Worm (Caenorhabditis elegans) whole organism, L4 larva: ENCODE results near the gene ZK218.4.

ENCODE experiments used
- lir-3 ChIP-seq: sonication (generic microtip); optimal IDR thresholded peaks from 2 replicates; lab custom pipeline; 2016; ENCODE audit warnings: mild to moderate bottlenecking, missing genetic modification characterization, missing compliant biosample characterization
- nhr-11 ChIP-seq: fragments of 150-350 bp; optimal IDR thresholded peaks from 2 replicates; lab custom pipeline; 2014; ENCODE audit warnings: missing biosample characterization, missing genetic modification characterization
- nhr-77 ChIP-seq: fragments of 150-350 bp; optimal IDR thresholded peaks from 2 replicates; lab custom pipeline; 2014; ENCODE audit warnings: missing biosample characterization, missing genetic modification characterization
- pqm-1 ChIP-seq: sonication (generic microtip); optimal IDR thresholded peaks from 2 replicates; lab custom pipeline; 2017; ENCODE audit warnings: missing biosample characterization, missing genetic modification characterization
- unc-39 ChIP-seq: sonication (generic microtip); optimal IDR thresholded peaks from 2 replicates; lab custom pipeline; 2017; ENCODE audit warnings: missing biosample characterization, missing genetic modification characterization
- ztf-11 ChIP-seq: fragments of 150-350 bp; optimal IDR thresholded peaks from 2 replicates; lab custom pipeline; 2014; ENCODE audit warnings: missing biosample characterization, missing genetic modification characterization

DNA sequence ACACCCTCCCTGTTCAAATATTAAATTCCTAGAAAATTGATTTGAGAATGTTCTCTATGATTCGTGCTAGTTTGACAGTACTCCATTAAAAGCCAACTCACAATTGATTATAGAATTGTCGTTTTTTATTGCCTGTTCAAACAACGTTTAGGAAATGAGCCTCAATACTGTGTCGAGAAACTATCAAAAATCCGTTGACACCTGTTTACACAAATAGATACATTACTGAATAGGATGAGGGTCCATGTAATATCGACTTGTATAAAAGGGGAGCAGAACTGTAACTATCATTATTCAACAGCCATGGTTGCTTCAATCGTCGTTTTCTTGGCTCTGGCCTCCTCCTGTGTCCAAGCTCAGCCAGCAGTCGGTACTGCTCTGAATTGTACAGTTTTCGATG is 2.2 kb downstream of the ZK218.4 start, which contains the start of gene ZK218.5:
- TF ChIP-seq lir-3 (tag; lab: Kevin White, UChicago) (no peak), nhr-11 (tag; lab: Kevin White, UChicago) (no peak), unc-39 (tag; lab: Kevin White, UChicago) (no peak), nhr-77 (no peak), ztf-11 (tag; lab: Kevin White, UChicago) (no peak), pqm-1 (tag; lab: Kevin White, UChicago) (no peak)
